Worm (Caenorhabditis elegans): ENCODE results near the gene ssp-33.

DNA sequence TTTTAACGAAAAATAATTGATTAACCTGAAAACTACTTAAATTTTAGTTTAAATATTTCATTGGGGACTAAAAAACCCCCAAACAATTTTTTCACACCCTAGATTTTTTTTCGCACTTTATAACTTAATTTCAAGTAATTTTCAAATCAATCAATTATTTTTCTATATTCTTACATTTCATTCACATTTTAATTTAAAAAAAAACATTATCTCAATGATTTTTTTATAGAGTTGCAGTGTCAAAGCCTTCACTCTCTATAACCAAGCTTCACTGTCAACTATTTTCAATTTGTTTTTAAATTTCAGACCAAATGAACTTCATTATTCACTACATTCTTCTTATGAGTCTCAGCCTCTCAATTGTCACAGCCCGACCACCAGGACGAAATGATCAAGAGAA lies 15.4 kb downstream of the ssp-33 start, which contains the start of gene Y50E8A.1:
- TF ChIP-seq nhr-12 (tag; optimal IDR thresholded peaks at IDR 0.05) (no peak), pha-4 (tag; optimal IDR thresholded peaks at IDR 0.05) (no peak)
